Worm (Caenorhabditis elegans): ENCODE data around the gene srx-7.

Gene srx-7

ce11 chrV:578977-579376 is 19.0 kb downstream of the srx-7 start, which contains the start of gene K06H6.4:
K06H6.4 (plus strand) TSS chrV:579277.
- TF ChIP-seq cnd-1 (tag; optimal IDR thresholded peaks at IDR 0.05) (no peak), elt-1 (tag; optimal IDR thresholded peaks at IDR 0.05; ENCODE audit: borderline replicate concordance, insufficient read depth) (no peak), nhr-28 (tag; optimal IDR thresholded peaks at IDR 0.05) (no peak), zip-8 (tag; optimal IDR thresholded peaks at IDR 0.05) (no peak)

- no peak for TF ChIP-seq ceh-39 (tag; optimal IDR thresholded peaks at IDR 0.05)
- TF ChIP-seq unc-39 (tag; optimal IDR thresholded peaks at IDR 0.05), result no peak
These were observed 21.6 kb downstream of the srx-7 start, which contains the start of gene nstp-7 for ce11 chrV:581616-582015. nstp-7 (plus strand) TSS chrV:581916.

- TF ChIP-seq elt-3 (tag; optimal IDR thresholded peaks at IDR 0.05) (no peak), nhr-76 (tag; optimal IDR thresholded peaks at IDR 0.05) (no peak), elt-1 (tag; optimal IDR thresholded peaks at IDR 0.05; ENCODE audit: borderline replicate concordance, insufficient read depth) (peak; percentile 72), zip-8 (tag; optimal IDR thresholded peaks at IDR 0.05) (no peak), unc-62 (GFP tag; optimal IDR thresholded peaks at IDR 0.05) (no peak)
These were observed 25.5 kb downstream of the srx-7 start, which contains the start of gene K06H6.2 for ce11 chrV:585472-585871. K06H6.2 (plus strand) TSS chrV:585772.

ce11 chrV:587818-588217 is 27.8 kb downstream of the srx-7 start, which contains the start of gene K06H6.1:
K06H6.1 (plus strand) TSS chrV:588118.
- TF ChIP-seq tbx-8 (GFP tag; optimal IDR thresholded peaks at IDR 0.05), result no peak
- no peak for TF ChIP-seq ces-1 (GFP tag; optimal IDR thresholded peaks at IDR 0.05)
- TF ChIP-seq unc-120 (tag; optimal IDR thresholded peaks at IDR 0.05; ENCODE audit: poor library complexity, severe bottlenecking), result no peak
- TF ChIP-seq unc-39 (tag; optimal IDR thresholded peaks at IDR 0.05), result no peak
- no peak for TF ChIP-seq drap-1 (GFP tag; optimal IDR thresholded peaks at IDR 0.05)
- TF ChIP-seq sem-2 (GFP tag; optimal IDR thresholded peaks at IDR 0.05), result no peak
- no peak for TF ChIP-seq ztf-11 (tag; optimal IDR thresholded peaks at IDR 0.05)
- TF ChIP-seq nhr-12 (tag; optimal IDR thresholded peaks at IDR 0.05), result no peak
- no peak for TF ChIP-seq nhr-237 (tag; optimal IDR thresholded peaks at IDR 0.05)

ce11 chrV:590182-590581 is 30.2 kb downstream of the srx-7 start, which contains the start of gene ZK488.6:
ZK488.6 (plus strand) TSS chrV:590482.
- TF ChIP-seq mep-1 (tag; optimal IDR thresholded peaks at IDR 0.05) (no peak), ceh-43 (GFP tag; optimal IDR thresholded peaks at IDR 0.05) (no peak), ceh-83 (GFP tag; optimal IDR thresholded peaks at IDR 0.05) (no peak), blmp-1 (tag; optimal IDR thresholded peaks at IDR 0.05) (no peak), nhr-76 (tag; optimal IDR thresholded peaks at IDR 0.05) (no peak), hlh-1 (tag; optimal IDR thresholded peaks at IDR 0.05) (no peak), cnd-1 (tag; optimal IDR thresholded peaks at IDR 0.05) (no peak), tbx-8 (GFP tag; optimal IDR thresholded peaks at IDR 0.05) (no peak), elt-3 (tag; optimal IDR thresholded peaks at IDR 0.05) (no peak)

- TF ChIP-seq nhr-237 (tag; optimal IDR thresholded peaks at IDR 0.05) (no peak), ceh-39 (tag; optimal IDR thresholded peaks at IDR 0.05) (no peak), unc-39 (tag; optimal IDR thresholded peaks at IDR 0.05) (no peak), sem-2 (GFP tag; optimal IDR thresholded peaks at IDR 0.05) (no peak), ham-2 (GFP tag; optimal IDR thresholded peaks at IDR 0.05) (no peak), pha-4 (tag; optimal IDR thresholded peaks at IDR 0.05) (no peak), unc-62 (GFP tag; optimal IDR thresholded peaks at IDR 0.05) (no peak), snpc-4 (tag; optimal IDR thresholded peaks at IDR 0.05) (no peak), lin-32 (GFP tag; optimal IDR thresholded peaks at IDR 0.05) (no peak), sptf-1 (tag; optimal IDR thresholded peaks at IDR 0.05) (no peak), cnd-1 (tag; optimal IDR thresholded peaks at IDR 0.05) (no peak), ceh-83 (GFP tag; optimal IDR thresholded peaks at IDR 0.05) (no peak), unc-120 (tag; optimal IDR thresholded peaks at IDR 0.05; ENCODE audit: poor library complexity, severe bottlenecking) (no peak), lsy-2 (tag; optimal IDR thresholded peaks at IDR 0.05) (no peak), nhr-2 (tag; optimal IDR thresholded peaks at IDR 0.05) (no peak), ces-1 (GFP tag; optimal IDR thresholded peaks at IDR 0.05) (no peak), M03D4.4 (tag; optimal IDR thresholded peaks at IDR 0.05) (no peak), elt-1 (tag; optimal IDR thresholded peaks at IDR 0.05; ENCODE audit: borderline replicate concordance, insufficient read depth) (no peak), ceh-43 (GFP tag; optimal IDR thresholded peaks at IDR 0.05) (no peak), blmp-1 (tag; optimal IDR thresholded peaks at IDR 0.05) (no peak)
These were observed 33.0 kb downstream of the srx-7 start, which contains the start of gene ZK488.5 for ce11 chrV:592959-593358. ZK488.5 (plus strand) TSS chrV:593259.
